Fruit fly (Drosophila melanogaster) whole organism, embryonic: ENCODE measurements around the gene goe.

Source experiments
- ATbp ChIP-seq: fragments of 200-800 bp; sonication (Bioruptor generic); optimal IDR thresholded peaks from 2 replicates; lab custom pipeline; 2017; ENCODE audit warnings: missing biosample characterization, mild to moderate bottlenecking, missing genetic modification characterization, missing genetic modification reagents
- Atf6 ChIP-seq: fragments of 200-800 bp; sonication (Bioruptor generic); IDR thresholded peaks from 2 replicates; pipeline ENCODE4 v1.3.6; 2022; ENCODE audit warnings: missing biosample characterization, missing genetic modification characterization
- BEAF-32 ChIP-seq: fragments of 200-800 bp; sonication (Bioruptor generic); optimal IDR thresholded peaks from 3 replicates; lab custom pipeline; 2017; ENCODE audit warnings: missing biosample characterization, missing genetic modification characterization, mild to moderate bottlenecking, moderate library complexity, missing genetic modification reagents
- Bdp1 ChIP-seq: fragments of 200-800 bp; sonication (Bioruptor generic); optimal IDR thresholded peaks from 3 replicates; lab custom pipeline; 2016; ENCODE audit warnings: missing biosample characterization, missing genetic modification characterization
- Bteb2 ChIP-seq: fragments of 200-800 bp; sonication (Bioruptor generic); optimal IDR thresholded peaks from 2 replicates; lab custom pipeline; 2016; ENCODE audit warnings: missing biosample characterization, missing genetic modification characterization
- CG11247 ChIP-seq: fragments of 200-800 bp; sonication (Bioruptor generic); IDR thresholded peaks from 2 replicates; pipeline ENCODE4 v1.3.6; 2022; ENCODE audit warnings: missing biosample characterization, missing genetic modification characterization
- CG11398 ChIP-seq: fragments of 200-800 bp; sonication (Bioruptor generic); optimal IDR thresholded peaks from 2 replicates; lab custom pipeline; 2016; ENCODE audit warnings: missing biosample characterization, missing genetic modification characterization
- CG12769 ChIP-seq: fragments of 200-800 bp; sonication (Bioruptor generic); optimal IDR thresholded peaks from 2 replicates; lab custom pipeline; 2019; ENCODE audit warnings: missing biosample characterization, mild to moderate bottlenecking, missing genetic modification characterization, moderate library complexity
- CG13287 ChIP-seq: fragments of 200-800 bp; sonication (Bioruptor generic); IDR thresholded peaks from 2 replicates; pipeline ENCODE4 v1.3.6; 2022; ENCODE audit warnings: missing biosample characterization, missing genetic modification characterization; ENCODE audit not compliant: partially characterized antibody
- CG13775 ChIP-seq: fragments of 200-800 bp; sonication (Bioruptor generic); optimal IDR thresholded peaks from 3 replicates; lab custom pipeline; 2017; ENCODE audit warnings: missing biosample characterization, mild to moderate bottlenecking, missing genetic modification characterization
- CG18764 ChIP-seq: fragments of 200-800 bp; sonication (Bioruptor generic); optimal IDR thresholded peaks from 3 replicates; lab custom pipeline; 2016; ENCODE audit warnings: missing biosample characterization, missing genetic modification characterization
- CG2875 ChIP-seq: fragments of 200-800 bp; sonication (Bioruptor generic); optimal IDR thresholded peaks from 2 replicates; lab custom pipeline; 2017; ENCODE audit warnings: missing biosample characterization, mild to moderate bottlenecking, missing genetic modification characterization, missing genetic modification reagents
- CG3281 ChIP-seq: fragments of 200-800 bp; sonication (Bioruptor generic); optimal IDR thresholded peaks from 3 replicates; lab custom pipeline; 2017; ENCODE audit warnings: missing biosample characterization, mild to moderate bottlenecking, missing genetic modification characterization
- CG4282 ChIP-seq: fragments of 200-800 bp; sonication (Bioruptor generic); optimal IDR thresholded peaks from 2 replicates; lab custom pipeline; 2016; ENCODE audit warnings: missing biosample characterization, missing genetic modification characterization
- CG4730 ChIP-seq: fragments of 200-800 bp; sonication (Bioruptor generic); IDR thresholded peaks from 2 replicates; pipeline ENCODE4 v1.3.6; 2022; ENCODE audit warnings: missing biosample characterization, missing genetic modification characterization
- CG5245 ChIP-seq: fragments of 200-800 bp; sonication (Bioruptor generic); optimal IDR thresholded peaks from 3 replicates; lab custom pipeline; 2016; ENCODE audit warnings: missing biosample characterization, missing genetic modification characterization
- CG6254 ChIP-seq: fragments of 200-800 bp; sonication (Bioruptor generic); optimal IDR thresholded peaks from 3 replicates; lab custom pipeline; 2017; ENCODE audit warnings: mild to moderate bottlenecking, missing biosample characterization, missing genetic modification reagents, missing genetic modification characterization
- CG6683 ChIP-seq: fragments of 200-800 bp; sonication (Bioruptor generic); optimal IDR thresholded peaks from 2 replicates; lab custom pipeline; 2017; ENCODE audit warnings: missing biosample characterization, mild to moderate bottlenecking, missing genetic modification characterization, missing genetic modification reagents
- CG6854 ChIP-seq: fragments of 200-800 bp; sonication (Bioruptor generic); optimal IDR thresholded peaks from 3 replicates; lab custom pipeline; 2017; ENCODE audit warnings: missing biosample characterization, mild to moderate bottlenecking, missing genetic modification characterization
- CG9609 ChIP-seq: fragments of 200-800 bp; sonication (Bioruptor generic); optimal IDR thresholded peaks from 3 replicates; lab custom pipeline; 2016; ENCODE audit warnings: missing biosample characterization, missing genetic modification characterization
- E2f2 ChIP-seq: fragments of 200-800 bp; sonication (Bioruptor generic); IDR thresholded peaks from 2 replicates; pipeline ENCODE4 v1.3.6; 2022; ENCODE audit warnings: missing biosample characterization, missing genetic modification characterization
- Gug ChIP-seq: fragments of 200-800 bp; sonication (Bioruptor generic); IDR thresholded peaks from 4 replicates; pipeline ENCODE4 v1.3.6; 2022; ENCODE audit warnings: missing biosample characterization, missing genetic modification characterization
- HLHmδ ChIP-seq: fragments of 200-800 bp; sonication (Bioruptor generic); optimal IDR thresholded peaks from 2 replicates; lab custom pipeline; 2018; ENCODE audit warnings: missing biosample characterization, mild to moderate bottlenecking, missing genetic modification characterization, moderate library complexity
- Hand ChIP-seq: fragments of 200-800 bp; sonication (Bioruptor generic); optimal IDR thresholded peaks from 2 replicates; lab custom pipeline; 2017; ENCODE audit warnings: mild to moderate bottlenecking, missing biosample characterization, missing genetic modification reagents, missing genetic modification characterization
- HmgD ChIP-seq: fragments of 200-800 bp; sonication (Bioruptor generic); optimal IDR thresholded peaks from 3 replicates; lab custom pipeline; 2016; ENCODE audit warnings: missing biosample characterization, missing genetic modification characterization
- Lhr ChIP-seq: fragments of 200-800 bp; sonication (Bioruptor generic); optimal IDR thresholded peaks from 3 replicates; lab custom pipeline; 2017; ENCODE audit warnings: mild to moderate bottlenecking, missing biosample characterization, missing genetic modification reagents, missing genetic modification characterization
- Mad ChIP-seq: fragments of 200-800 bp; sonication (Bioruptor generic); optimal IDR thresholded peaks from 2 replicates; lab custom pipeline; 2016; ENCODE audit warnings: missing biosample characterization, missing genetic modification characterization
- Poxn ChIP-seq: fragments of 200-800 bp; sonication (Bioruptor generic); IDR thresholded peaks from 2 replicates; pipeline ENCODE4 v1.3.6; 2022; ENCODE audit warnings: missing biosample characterization, missing genetic modification characterization
- Stat92E ChIP-seq, 3 experiments: fragments of >200 bp in 2 of 3; fragments of 200-800 bp in 1 of 3; sonication (Bioruptor generic) in 1 of 3; optimal IDR thresholded peaks; 2 replicates each; lab custom pipeline; 2017 to 2019; ENCODE audit warnings: missing biosample characterization in 3 of 3, missing genetic modification characterization in 3 of 3, mild to moderate bottlenecking in 1 of 3, moderate library complexity in 1 of 3
- TFAM ChIP-seq: fragments of 200-800 bp; sonication (Bioruptor generic); optimal IDR thresholded peaks from 2 replicates; lab custom pipeline; 2017; ENCODE audit warnings: missing biosample characterization, missing genetic modification characterization, inconsistent platforms
- ab ChIP-seq: fragments of 200-800 bp; sonication (Bioruptor generic); optimal IDR thresholded peaks from 2 replicates; lab custom pipeline; 2016; ENCODE audit warnings: missing biosample characterization, missing genetic modification characterization
- abd-A ChIP-seq: fragments of 200-800 bp; sonication (Bioruptor generic); optimal IDR thresholded peaks from 3 replicates; lab custom pipeline; 2019; ENCODE audit warnings: missing biosample characterization, mild to moderate bottlenecking, missing genetic modification characterization, moderate library complexity
- ap ChIP-seq: fragments of 200-800 bp; sonication (Bioruptor generic); IDR thresholded peaks from 2 replicates; pipeline ENCODE4 v1.3.6; 2022; ENCODE audit warnings: missing biosample characterization, missing genetic modification characterization
- az2 ChIP-seq: fragments of 200-800 bp; sonication (Bioruptor generic); optimal IDR thresholded peaks from 3 replicates; lab custom pipeline; 2016; ENCODE audit warnings: missing biosample characterization, missing genetic modification characterization
- bigmax ChIP-seq: fragments of 200-800 bp; sonication (Bioruptor generic); optimal IDR thresholded peaks from 2 replicates; lab custom pipeline; 2018; ENCODE audit warnings: missing biosample characterization, mild to moderate bottlenecking, missing genetic modification characterization
- bowl ChIP-seq: fragments of 200-800 bp; sonication (Bioruptor generic); IDR thresholded peaks from 2 replicates; pipeline ENCODE4 v1.3.6; 2022; ENCODE audit warnings: missing biosample characterization, missing genetic modification characterization
- cas ChIP-seq: fragments of 200-800 bp; sonication (Bioruptor generic); IDR thresholded peaks from 2 replicates; pipeline ENCODE4 v1.3.6; 2022; ENCODE audit warnings: missing biosample characterization, missing genetic modification characterization
- dimm ChIP-seq: fragments of 200-800 bp; sonication (Bioruptor generic); IDR thresholded peaks from 2 replicates; pipeline ENCODE4 v1.3.6; 2022; ENCODE audit warnings: missing biosample characterization, missing genetic modification characterization
- dm ChIP-seq: fragments of 200-800 bp; sonication (Bioruptor generic); optimal IDR thresholded peaks from 3 replicates; lab custom pipeline; 2016; ENCODE audit warnings: missing biosample characterization, missing genetic modification characterization
- ftz-f1 ChIP-seq: fragments of 200-800 bp; sonication (Bioruptor generic); optimal IDR thresholded peaks from 2 replicates; lab custom pipeline; 2016; ENCODE audit warnings: missing biosample characterization, missing genetic modification characterization
- fu2 ChIP-seq: fragments of 200-800 bp; sonication (Bioruptor generic); optimal IDR thresholded peaks from 2 replicates; lab custom pipeline; 2016; ENCODE audit warnings: missing biosample characterization, missing genetic modification characterization
- h ChIP-seq: fragments of >200 bp; optimal IDR thresholded peaks from 2 replicates; lab custom pipeline; 2017
- klu ChIP-seq: fragments of 200-800 bp; sonication (Bioruptor generic); IDR thresholded peaks from 2 replicates; pipeline ENCODE4 v1.3.6; 2022; ENCODE audit warnings: missing biosample characterization, missing genetic modification characterization
- kni ChIP-seq: fragments of 200-800 bp; sonication (Bioruptor generic); optimal IDR thresholded peaks from 3 replicates; lab custom pipeline; 2017; ENCODE audit warnings: mild to moderate bottlenecking, missing biosample characterization, missing genetic modification reagents, missing genetic modification characterization
- run ChIP-seq: fragments of 200-800 bp; sonication (Bioruptor generic); optimal IDR thresholded peaks from 3 replicates; lab custom pipeline; 2018; ENCODE audit warnings: missing biosample characterization, mild to moderate bottlenecking, missing genetic modification characterization
- shn ChIP-seq: fragments of 200-800 bp; sonication (Bioruptor generic); optimal IDR thresholded peaks from 3 replicates; lab custom pipeline; 2016; ENCODE audit warnings: missing biosample characterization, missing genetic modification characterization
- slou ChIP-seq: fragments of 200-800 bp; sonication (Bioruptor generic); optimal IDR thresholded peaks from 3 replicates; lab custom pipeline; 2016; ENCODE audit warnings: missing biosample characterization, missing genetic modification characterization
- stc ChIP-seq: fragments of 200-800 bp; sonication (Bioruptor generic); IDR thresholded peaks from 2 replicates; pipeline ENCODE4 v1.3.6; 2022; ENCODE audit warnings: missing biosample characterization, missing genetic modification characterization
- vfl ChIP-seq: fragments of 200-800 bp; sonication (Bioruptor generic); optimal IDR thresholded peaks from 2 replicates; lab custom pipeline; 2016; ENCODE audit warnings: missing biosample characterization, missing genetic modification characterization
- wor ChIP-seq: fragments of 200-800 bp; sonication (Bioruptor generic); IDR thresholded peaks from 2 replicates; pipeline ENCODE4 v1.3.6; 2022; ENCODE audit warnings: missing biosample characterization, missing genetic modification characterization
- zen ChIP-seq: fragments of 200-800 bp; sonication (Bioruptor generic); optimal IDR thresholded peaks from 3 replicates; lab custom pipeline; 2018; ENCODE audit warnings: missing biosample characterization, mild to moderate bottlenecking, missing genetic modification characterization, moderate library complexity

The goe gene

DNA sequence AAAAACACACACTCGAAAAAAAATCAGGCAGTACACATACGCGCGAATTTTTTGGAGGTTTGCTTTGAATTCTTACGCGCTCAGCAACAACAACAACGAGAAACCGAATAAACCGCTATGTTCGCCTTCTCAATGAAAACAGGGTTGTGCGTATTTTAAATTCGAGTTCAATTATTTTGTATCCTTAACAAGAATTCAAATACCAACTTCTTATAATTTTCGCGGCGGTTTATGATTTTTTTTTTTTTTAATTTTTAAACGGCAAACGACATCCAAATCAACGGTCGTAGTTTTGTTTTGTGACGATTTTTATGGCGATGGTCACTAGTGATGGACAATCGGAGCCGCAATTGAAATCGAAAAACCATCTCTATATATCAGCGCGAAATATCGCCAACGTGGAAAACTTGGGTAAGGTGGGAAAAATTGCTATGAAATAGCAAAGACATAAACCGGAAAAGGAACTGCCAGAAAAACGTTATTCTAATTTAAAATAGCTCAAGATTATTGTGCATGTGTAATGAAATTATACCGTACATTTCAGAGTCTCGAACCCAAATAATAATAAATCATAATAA, at the start of gene goe (continued):
- TF ChIP-seq dm (GFP tag; lab: Kevin White, UChicago): peak; percentile 87
- peak; percentile 91 for TF ChIP-seq HmgD (GFP tag; lab: Kevin White, UChicago)
- 0 out of 2 replicates have a peak, but pooled peaks have one; percentile 27 for TF ChIP-seq dimm
- peak; percentile 73 for TF ChIP-seq CG11398 (GFP tag; lab: Kevin White, UChicago)
- TF ChIP-seq CG5245 (GFP tag; lab: Kevin White, UChicago): peak; percentile 33
- peak; percentile 89 for TF ChIP-seq Mad (GFP tag; lab: Kevin White, UChicago)
- TF ChIP-seq CG4730 (GFP tag; lab: Robert Waterston, UW): peak; percentile 54
- TF ChIP-seq CG13287 (GFP tag; lab: Robert Waterston, UW): peak; percentile 93
- TF ChIP-seq ap: peak; percentile 67
- peak; percentile 87 for TF ChIP-seq CG9609 (GFP tag; lab: Kevin White, UChicago)
- peak; percentile 60 for TF ChIP-seq klu (GFP tag; lab: Robert Waterston, UW)
- TF ChIP-seq HLHmδ (GFP tag; lab: Kevin White, UChicago): no peak
- peak; percentile 70 for TF ChIP-seq ftz-f1 (GFP tag; lab: Kevin White, UChicago)
- TF ChIP-seq CG6854: peak; percentile 50
- TF ChIP-seq kni (GFP tag; lab: Kevin White, UChicago): peak; percentile 5
- TF ChIP-seq az2 (GFP tag; lab: Kevin White, UChicago): peak; percentile 65
- peak; percentile 89 for TF ChIP-seq shn
- peak; percentile 60 for TF ChIP-seq stc (GFP tag; lab: Robert Waterston, UW)
- TF ChIP-seq CG12769: peak; percentile 81
- TF ChIP-seq BEAF-32: peak; percentile 97
- peak; percentile 42 for TF ChIP-seq ab (GFP tag; lab: Kevin White, UChicago)
- TF ChIP-seq CG18764 (GFP tag; lab: Kevin White, UChicago): peak; percentile 47
- TF ChIP-seq h (lab: Kevin White, UChicago): no peak
- TF ChIP-seq CG6683: peak; percentile 56
- TF ChIP-seq wor (GFP tag; lab: Robert Waterston, UW): no peak
- no peak for TF ChIP-seq abd-A (tag; lab: Kevin White, UChicago)
- peak; percentile 87 for TF ChIP-seq vfl (GFP tag; lab: Kevin White, UChicago)
- TF ChIP-seq CG6254 (GFP tag; lab: Kevin White, UChicago): no peak
- TF ChIP-seq E2f2 (GFP tag; lab: Robert Waterston, UW): peak; percentile 83
- TF ChIP-seq cas (GFP tag; lab: Robert Waterston, UW): no peak; the same call in 1 of the 2 replicates
- TF ChIP-seq run (tag; lab: Kevin White, UChicago): peak; percentile 53
- peak; percentile 80 for TF ChIP-seq CG4282 (GFP tag; lab: Kevin White, UChicago)
- peak; percentile 88 for TF ChIP-seq Bteb2 (GFP tag; lab: Kevin White, UChicago)
- peak; percentile 76 for TF ChIP-seq CG2875
- peak; percentile 95 for TF ChIP-seq Lhr (GFP tag; lab: Kevin White, UChicago)
- TF ChIP-seq Poxn (GFP tag; lab: Robert Waterston, UW): no peak; the same call in 1 of the 2 replicates
- TF ChIP-seq slou (GFP tag; lab: Kevin White, UChicago): peak; percentile 86
- peak; percentile 62; the same call in 1 of the 2 replicates for TF ChIP-seq bowl (GFP tag; lab: Robert Waterston, UW)
- peak in 1 of 3 experiments; percentile 39 for TF ChIP-seq Stat92E (GFP tag; optimal IDR thresholded peaks at IDR 0.05; lab: Kevin White, UChicago)
- TF ChIP-seq bigmax (GFP tag; lab: Kevin White, UChicago): peak; percentile 0
- TF ChIP-seq Bdp1 (GFP tag; lab: Kevin White, UChicago): peak; percentile 74
- no peak for TF ChIP-seq TFAM
- peak; percentile 79 for TF ChIP-seq Atf6 (GFP tag; lab: Robert Waterston, UW)
- peak; percentile 76 for TF ChIP-seq CG13775 (GFP tag; lab: Kevin White, UChicago)
- TF ChIP-seq zen (tag; lab: Kevin White, UChicago): peak; percentile 56
- peak; percentile 73 for TF ChIP-seq ATbp (GFP tag; lab: Kevin White, UChicago)
- peak; percentile 84 for TF ChIP-seq CG11247 (GFP tag; lab: Robert Waterston, UW)
- peak; percentile 52 for TF ChIP-seq Hand (GFP tag; lab: Kevin White, UChicago)
- TF ChIP-seq Gug (GFP tag; lab: Robert Waterston, UW): peak; percentile 81
- TF ChIP-seq CG3281 (GFP tag; lab: Kevin White, UChicago): peak; percentile 77
- TF ChIP-seq fu2: peak; percentile 87
